In the genomic region with DNA sequence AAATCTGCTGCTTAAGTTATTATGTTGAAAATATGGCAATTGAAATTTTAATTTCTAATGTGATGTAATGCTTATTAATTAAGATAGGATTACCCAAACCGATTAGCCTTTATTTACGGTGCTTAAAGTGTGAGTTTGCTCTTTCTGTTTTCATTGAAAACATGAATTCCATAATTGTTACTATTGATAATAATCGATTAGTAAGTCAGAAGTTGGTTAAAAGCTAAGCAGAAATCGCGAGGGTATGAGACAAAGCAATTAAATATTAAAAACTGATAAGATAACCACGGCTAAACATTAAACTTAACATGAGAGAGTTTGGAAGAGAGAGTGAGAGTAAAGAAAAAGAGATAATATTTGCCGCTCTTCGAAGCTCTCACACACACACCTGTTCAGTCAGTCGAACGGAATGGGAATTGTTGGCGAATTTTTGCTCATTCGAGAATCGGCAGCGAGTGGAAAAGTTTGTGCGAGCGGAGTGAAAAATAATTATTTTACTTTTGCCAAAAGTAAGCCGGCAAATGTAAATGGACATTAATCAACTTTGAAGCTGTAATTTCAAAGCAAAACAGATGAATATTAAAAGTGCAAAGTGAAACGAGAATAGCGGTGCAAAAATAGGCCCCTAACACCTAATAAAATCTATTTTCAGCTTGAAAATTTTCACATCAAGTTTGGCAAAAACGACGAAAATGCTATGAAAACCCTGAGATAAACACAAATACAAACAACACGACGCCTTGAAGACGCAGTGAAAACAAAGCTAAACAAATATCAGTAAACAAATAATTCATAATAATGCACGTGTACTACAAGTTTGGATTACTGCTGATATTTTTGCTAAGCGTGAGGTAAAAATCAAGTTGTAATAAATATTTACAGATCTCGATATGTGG, we compare ENCODE assay signal across 5 fruit fly cellular contexts.
TF ChIP-seq lines count a peak whose summit lies in the region.

No protein-coding gene starts in this region.

- no peak for TF ChIP-seq CTCF in whole organism, embryonic (GFP tag; optimal IDR thresholded peaks at IDR 0.05; lab: Kevin White, UChicago)

TF ChIP-seq in whole organism, adult, 20 proteins besides CTCF, POLR2A, EP300 and RAD21:
- TF ChIP-seq CG12768 (GFP tag; optimal IDR thresholded peaks at IDR 0.05; lab: Kevin White, UChicago) (no peak), kay (GFP tag; lab: Kevin White, UChicago; ENCODE audit: borderline replicate concordance) (peak; percentile 74)
TF ChIP-seq in whole organism, adult: peak in this region for 1.

TF ChIP-seq in whole organism, embryonic, 481 proteins besides CTCF, POLR2A, EP300 and RAD21:
- TF ChIP-seq mirr (GFP tag; optimal IDR thresholded peaks at IDR 0.05; lab: Kevin White, UChicago), result peak; percentile 49
- 0 out of 2 replicates have a peak, but pooled peaks have one; percentile 6 for TF ChIP-seq CG11696 (GFP tag; IDR thresholded peaks at IDR 0.05; lab: Robert Waterston, UW)
- TF ChIP-seq CG3163 (GFP tag; optimal IDR thresholded peaks at IDR 0.05; lab: Kevin White, UChicago), result peak; percentile 78
- TF ChIP-seq gfzf (GFP tag; optimal IDR thresholded peaks at IDR 0.05; lab: Kevin White, UChicago), result no peak
- TF ChIP-seq exex (tag; optimal IDR thresholded peaks at IDR 0.05; lab: Kevin White, UChicago), result peak; percentile 95
- TF ChIP-seq ap (GFP tag; IDR thresholded peaks at IDR 0.05; lab: Robert Waterston, UW), result no peak
- TF ChIP-seq nom (GFP tag; optimal IDR thresholded peaks at IDR 0.05; lab: Kevin White, UChicago), result peak; percentile 28
- 0 out of 2 replicates have a peak, but pooled peaks have one; percentile 31 for TF ChIP-seq seq (GFP tag; IDR thresholded peaks at IDR 0.05; lab: Robert Waterston, UW)
- TF ChIP-seq Med (GFP tag; lab: Kevin White, UChicago), result peak; percentile 78
- no peak; the same call in 2 of the 3 replicates for TF ChIP-seq CG34224 (GFP tag; IDR thresholded peaks at IDR 0.05; lab: Robert Waterston, UW; ENCODE audit: partially characterized antibody)
- TF ChIP-seq Pdp1 (GFP tag; optimal IDR thresholded peaks at IDR 0.05; lab: Kevin White, UChicago), result peak in 1 of 2 experiments; percentile 48
- TF ChIP-seq Trl (optimal IDR thresholded peaks at IDR 0.05; lab: Kevin White, UChicago), result peak; percentile 68 to 93
- no peak for TF ChIP-seq Trl (GFP tag; optimal IDR thresholded peaks at IDR 0.05; lab: Kevin White, UChicago)

TF ChIP-seq in whole organism, prepupa, 60 proteins besides CTCF, POLR2A, EP300 and RAD21:
- TF ChIP-seq CG3032 (tag; optimal IDR thresholded peaks at IDR 0.05; lab: Kevin White, UChicago), result no peak
- peak; percentile 40 for TF ChIP-seq svp (GFP tag; lab: Kevin White, UChicago)
- peak; percentile 14 for TF ChIP-seq CG9139 (GFP tag; optimal IDR thresholded peaks at IDR 0.05; lab: Kevin White, UChicago)
- TF ChIP-seq CG11294 (GFP tag; IDR thresholded peaks at IDR 0.05; lab: Robert Waterston, UW), result no peak
- TF ChIP-seq spab (GFP tag; optimal IDR thresholded peaks at IDR 0.05; lab: Kevin White, UChicago), result no peak
- peak; percentile 11 for TF ChIP-seq fkh (GFP tag; optimal IDR thresholded peaks at IDR 0.05; lab: Kevin White, UChicago)
- peak; percentile 34 for TF ChIP-seq CG6854 (GFP tag; optimal IDR thresholded peaks at IDR 0.05; lab: Kevin White, UChicago)
- TF ChIP-seq CG11762 (GFP tag; optimal IDR thresholded peaks at IDR 0.05; lab: Kevin White, UChicago; ENCODE audit: insufficient read depth), result no peak
- peak; percentile 77 for TF ChIP-seq Eip78C (GFP tag; lab: Kevin White, UChicago)
- peak; percentile 14 for TF ChIP-seq vri (GFP tag; optimal IDR thresholded peaks at IDR 0.05; lab: Kevin White, UChicago)
- no peak for TF ChIP-seq esn (GFP tag; optimal IDR thresholded peaks at IDR 0.05; lab: Kevin White, UChicago)
- TF ChIP-seq CG7368 (GFP tag; optimal IDR thresholded peaks at IDR 0.05; lab: Kevin White, UChicago), result no peak
- TF ChIP-seq eg (GFP tag; IDR thresholded peaks at IDR 0.05; lab: Robert Waterston, UW), result no peak
- TF ChIP-seq dsx (GFP tag; optimal IDR thresholded peaks at IDR 0.05; lab: Kevin White, UChicago; ENCODE audit: poor library complexity, severe bottlenecking), result peak; percentile 34

TF ChIP-seq in whole organism, pupa, 21 proteins besides CTCF, POLR2A, EP300 and RAD21:
- TF ChIP-seq Pif1B (GFP tag; optimal IDR thresholded peaks at IDR 0.05; lab: Kevin White, UChicago), result peak; percentile 13
- TF ChIP-seq CG32121 (GFP tag; IDR thresholded peaks at IDR 0.05; lab: Robert Waterston, UW), result no peak; the same call in 1 of the 2 replicates
- no peak for TF ChIP-seq CG10348 (GFP tag; IDR thresholded peaks at IDR 0.05; lab: Robert Waterston, UW)
- peak; percentile 43 for TF ChIP-seq D1 (tag; optimal IDR thresholded peaks at IDR 0.05; lab: Kevin White, UChicago)
- no peak; the same call in 1 of the 2 replicates for TF ChIP-seq Ets98B (GFP tag; IDR thresholded peaks at IDR 0.05; lab: Robert Waterston, UW)
- peak; percentile 34; the same call in 1 of the 2 replicates for TF ChIP-seq CG12605 (GFP tag; IDR thresholded peaks at IDR 0.05; lab: Robert Waterston, UW)

TF ChIP-seq in whole organism, wandering third instar larva, 38 proteins besides CTCF, POLR2A, EP300 and RAD21:
- TF ChIP-seq fru (GFP tag; optimal IDR thresholded peaks at IDR 0.05; lab: Kevin White, UChicago) (no peak), Myc (optimal IDR thresholded peaks at IDR 0.05; lab: Kevin White, UChicago) (no peak), Dif (GFP tag; optimal IDR thresholded peaks at IDR 0.05; lab: Kevin White, UChicago; ENCODE audit: partially characterized antibody) (peak; percentile 88), dmrt93B (GFP tag; optimal IDR thresholded peaks at IDR 0.05; lab: Kevin White, UChicago) (no peak), HLH106 (tag; optimal IDR thresholded peaks at IDR 0.05; lab: Kevin White, UChicago) (no peak), rgr (GFP tag; optimal IDR thresholded peaks at IDR 0.05; lab: Kevin White, UChicago) (no peak), br (GFP tag; optimal IDR thresholded peaks at IDR 0.05; lab: Kevin White, UChicago) (no peak), psq (GFP tag; optimal IDR thresholded peaks at IDR 0.05; lab: Kevin White, UChicago) (no peak), dl (GFP tag; optimal IDR thresholded peaks at IDR 0.05; lab: Kevin White, UChicago; ENCODE audit: insufficient read depth in 1 of 2, partially characterized antibody in 2 of 2) (peak; percentile 69 to 82), Dfd (GFP tag; optimal IDR thresholded peaks at IDR 0.05; lab: Kevin White, UChicago) (no peak), jim (GFP tag; optimal IDR thresholded peaks at IDR 0.05; lab: Kevin White, UChicago) (no peak), Jra (GFP tag; optimal IDR thresholded peaks at IDR 0.05; lab: Kevin White, UChicago) (no peak), Sp1 (GFP tag; optimal IDR thresholded peaks at IDR 0.05; lab: Kevin White, UChicago) (no peak), brk (GFP tag; optimal IDR thresholded peaks at IDR 0.05; lab: Kevin White, UChicago) (no peak), dsf (GFP tag; optimal IDR thresholded peaks at IDR 0.05; lab: Kevin White, UChicago; ENCODE audit: borderline replicate concordance) (no peak), CG32264 (GFP tag; optimal IDR thresholded peaks at IDR 0.05; lab: Kevin White, UChicago) (no peak), GATAd (GFP tag; optimal IDR thresholded peaks at IDR 0.05; lab: Kevin White, UChicago) (no peak), pan (optimal IDR thresholded peaks at IDR 0.05; lab: Kevin White, UChicago) (no peak), Mio (GFP tag; optimal IDR thresholded peaks at IDR 0.05; lab: Kevin White, UChicago) (no peak), CrebA (GFP tag; optimal IDR thresholded peaks at IDR 0.05; lab: Kevin White, UChicago; ENCODE audit: borderline replicate concordance) (peak; percentile 48), foxo (GFP tag; optimal IDR thresholded peaks at IDR 0.05; lab: Kevin White, UChicago) (peak in 1 of 2 experiments; percentile 64), Abd-B (GFP tag; optimal IDR thresholded peaks at IDR 0.05; lab: Kevin White, UChicago) (no peak), tai (GFP tag; optimal IDR thresholded peaks at IDR 0.05; lab: Kevin White, UChicago) (no peak), Hr83 (GFP tag; optimal IDR thresholded peaks at IDR 0.05; lab: Kevin White, UChicago; ENCODE audit: poor library complexity, severe bottlenecking) (peak; percentile 71), Hr78 (GFP tag; optimal IDR thresholded peaks at IDR 0.05; lab: Kevin White, UChicago) (no peak), CG9705 (GFP tag; optimal IDR thresholded peaks at IDR 0.05; lab: Kevin White, UChicago) (no peak), lola (GFP tag; optimal IDR thresholded peaks at IDR 0.05; lab: Kevin White, UChicago) (no peak), woc (GFP tag; optimal IDR thresholded peaks at IDR 0.05; lab: Kevin White, UChicago) (no peak)
